Worm (Caenorhabditis elegans) whole organism, young adult: Measurements from ENCODE around the gene prk-1.
A peak's percentile ranks its signal among the peaks of the same experiment; 100 is the strongest.

Experiments used
- B0035.1 ChIP-seq: sonication (generic microtip); optimal IDR thresholded peaks from 2 replicates; lab custom pipeline; 2016; ENCODE audit warnings: missing genetic modification characterization, mild to moderate bottlenecking, missing compliant biosample characterization, missing genotype, missing genetic modification reagents
- B0261.1 ChIP-seq: sonication (generic microtip); optimal IDR thresholded peaks from 2 replicates; lab custom pipeline; 2016; ENCODE audit warnings: mild to moderate bottlenecking, missing genetic modification characterization, moderate library complexity, missing compliant biosample characterization
- C06A6.2 ChIP-seq: fragments of 200-800 bp; sonication (Bioruptor generic); conservative IDR thresholded peaks from 2 replicates; pipeline ENCODE4 v1.3.6; 2022; ENCODE audit warnings: missing genetic modification characterization, missing compliant biosample characterization
- C17E4.6 ChIP-seq: fragments of 200-800 bp; sonication (Bioruptor generic); IDR thresholded peaks from 2 replicates; pipeline ENCODE4 v1.3.6; 2022; ENCODE audit warnings: missing genetic modification reagents, missing genetic modification characterization, missing compliant biosample characterization
- D2030.7 ChIP-seq: fragments of 200-800 bp; sonication (Bioruptor generic); IDR thresholded peaks from 2 replicates; pipeline ENCODE4 v1.3.6; 2022; ENCODE audit warnings: missing genetic modification reagents, missing genetic modification characterization, missing compliant biosample characterization
- F22D6.2 ChIP-seq: sonication (generic microtip); optimal IDR thresholded peaks from 2 replicates; lab custom pipeline; 2016; ENCODE audit warnings: mild to moderate bottlenecking, missing genetic modification characterization, missing compliant biosample characterization
- F57A8.1 ChIP-seq: fragments of 200-800 bp; sonication (Bioruptor generic); optimal IDR thresholded peaks from 2 replicates; lab custom pipeline; 2018; ENCODE audit warnings: mild to moderate bottlenecking, missing genetic modification characterization, moderate library complexity, missing compliant biosample characterization
- F57C9.4 ChIP-seq: sonication (generic microtip); optimal IDR thresholded peaks from 2 replicates; lab custom pipeline; 2017; ENCODE audit warnings: mild to moderate bottlenecking, missing genetic modification characterization, missing compliant biosample characterization
- K12H6.12 ChIP-seq: fragments of 200-800 bp; sonication (Bioruptor generic); optimal IDR thresholded peaks from 2 replicates; lab custom pipeline; 2018; ENCODE audit warnings: mild to moderate bottlenecking, missing genetic modification characterization, missing compliant biosample characterization
- Y53G8AR.9 ChIP-seq: fragments of 200-800 bp; sonication (Bioruptor generic); conservative IDR thresholded peaks from 2 replicates; pipeline ENCODE4 v1.3.6; 2022; ENCODE audit warnings: missing genetic modification reagents, missing genetic modification characterization, missing compliant biosample characterization
- Y79H2A.3 ChIP-seq: fragments of 200-800 bp; sonication (Bioruptor generic); conservative IDR thresholded peaks from 2 replicates; pipeline ENCODE4 v1.3.6; 2022; ENCODE audit warnings: missing genetic modification reagents, missing genetic modification characterization, missing compliant biosample characterization
- Y95B8A.8 ChIP-seq: fragments of 200-800 bp; sonication (Bioruptor generic); IDR thresholded peaks from 2 replicates; pipeline ENCODE4 v1.3.6; 2022; ENCODE audit warnings: missing genetic modification reagents, missing genetic modification characterization, missing compliant biosample characterization
- ZK185.1 ChIP-seq: sonication (generic microtip); optimal IDR thresholded peaks from 2 replicates; lab custom pipeline; 2016; ENCODE audit warnings: mild to moderate bottlenecking, missing genetic modification characterization, missing compliant biosample characterization; ENCODE audit not compliant: poor library complexity, severe bottlenecking
- akir-1 ChIP-seq: fragments of 200-800 bp; sonication (Bioruptor generic); optimal IDR thresholded peaks from 2 replicates; lab custom pipeline; 2018; ENCODE audit warnings: mild to moderate bottlenecking, missing genetic modification characterization, moderate library complexity, missing compliant biosample characterization
- aptf-2 ChIP-seq: fragments of 200-800 bp; sonication (Bioruptor generic); conservative IDR thresholded peaks from 2 replicates; pipeline ENCODE4 v1.3.6; 2022; ENCODE audit warnings: missing genetic modification reagents, missing genetic modification characterization, missing compliant biosample characterization
- athp-1 ChIP-seq: sonication (generic microtip); optimal IDR thresholded peaks from 2 replicates; lab custom pipeline; 2017; ENCODE audit warnings: mild to moderate bottlenecking, missing genetic modification characterization, missing compliant biosample characterization
- attf-5 ChIP-seq: fragments of 200-800 bp; sonication (Bioruptor generic); optimal IDR thresholded peaks from 2 replicates; lab custom pipeline; 2018; ENCODE audit warnings: mild to moderate bottlenecking, missing genetic modification characterization, missing compliant biosample characterization
- bed-2 ChIP-seq: fragments of 200-800 bp; sonication (Bioruptor generic); IDR thresholded peaks from 2 replicates; pipeline ENCODE4 v1.3.6; 2022; ENCODE audit warnings: missing genetic modification reagents, missing genetic modification characterization, missing compliant biosample characterization
- cebp-2 ChIP-seq: fragments of 200-800 bp; sonication (Bioruptor generic); IDR thresholded peaks from 2 replicates; pipeline ENCODE4 v1.3.6; 2022; ENCODE audit warnings: missing genetic modification characterization, missing compliant biosample characterization
- ceh-27 ChIP-seq: fragments of 200-800 bp; sonication (Bioruptor generic); optimal IDR thresholded peaks from 2 replicates; lab custom pipeline; 2018; ENCODE audit warnings: mild to moderate bottlenecking, missing genetic modification characterization, moderate library complexity, missing compliant biosample characterization
- ceh-79 ChIP-seq: sonication (generic microtip); optimal IDR thresholded peaks from 2 replicates; lab custom pipeline; 2017; ENCODE audit warnings: mild to moderate bottlenecking, missing genetic modification characterization, missing compliant biosample characterization
- die-1 ChIP-seq: sonication (generic microtip); optimal IDR thresholded peaks from 2 replicates; lab custom pipeline; 2016; ENCODE audit warnings: missing genotype, mild to moderate bottlenecking, missing genetic modification characterization, missing compliant biosample characterization
- dox-1 ChIP-seq: fragments of 200-800 bp; sonication (Bioruptor generic); IDR thresholded peaks from 2 replicates; pipeline ENCODE4 v1.3.6; 2022; ENCODE audit warnings: missing genetic modification reagents, missing genetic modification characterization, missing compliant biosample characterization
- dpff-1 ChIP-seq: sonication (generic microtip); optimal IDR thresholded peaks from 2 replicates; lab custom pipeline; 2017; ENCODE audit warnings: mild to moderate bottlenecking, missing genetic modification characterization, missing compliant biosample characterization
- fkh-3 ChIP-seq: sonication (generic microtip); optimal IDR thresholded peaks from 2 replicates; lab custom pipeline; 2016; ENCODE audit warnings: mild to moderate bottlenecking, missing genetic modification characterization, missing compliant biosample characterization
- gei-17 ChIP-seq: fragments of 200-800 bp; sonication (Bioruptor generic); optimal IDR thresholded peaks from 2 replicates; lab custom pipeline; 2018; ENCODE audit warnings: mild to moderate bottlenecking, missing genetic modification characterization, missing compliant biosample characterization
- him-1 ChIP-seq: sonication (generic microtip); optimal IDR thresholded peaks from 2 replicates; lab custom pipeline; 2016; ENCODE audit warnings: missing genotype, missing genetic modification reagents, missing genetic modification characterization, missing compliant biosample characterization
- let-526 ChIP-seq: fragments of 200-800 bp; sonication (Bioruptor generic); IDR thresholded peaks from 2 replicates; pipeline ENCODE4 v1.3.6; 2022; ENCODE audit warnings: missing genetic modification reagents, missing genetic modification characterization, missing compliant biosample characterization
- lin-26 ChIP-seq: fragments of 200-800 bp; sonication (Bioruptor generic); IDR thresholded peaks from 2 replicates; pipeline ENCODE4 v1.3.6; 2022; ENCODE audit warnings: missing genetic modification reagents, missing genetic modification characterization, missing compliant biosample characterization
- lir-1 ChIP-seq: fragments of 200-800 bp; sonication (Bioruptor generic); conservative IDR thresholded peaks from 2 replicates; pipeline ENCODE4 v1.3.6; 2022; ENCODE audit warnings: missing genetic modification reagents, missing genetic modification characterization, missing compliant biosample characterization
- lsy-27 ChIP-seq: sonication (generic microtip); optimal IDR thresholded peaks from 2 replicates; lab custom pipeline; 2017; ENCODE audit warnings: missing genetic modification characterization, mild to moderate bottlenecking, missing compliant biosample characterization, antibody characterized with exemption, missing genotype, borderline replicate concordance; ENCODE audit not compliant: insufficient read depth
- madf-10 ChIP-seq: sonication (generic microtip); optimal IDR thresholded peaks from 2 replicates; lab custom pipeline; 2016; ENCODE audit warnings: mild to moderate bottlenecking, missing genetic modification characterization, missing compliant biosample characterization
- madf-3 ChIP-seq: fragments of 200-800 bp; sonication (Bioruptor generic); IDR thresholded peaks from 2 replicates; pipeline ENCODE4 v1.3.6; 2022; ENCODE audit warnings: missing genetic modification reagents, missing genetic modification characterization, missing compliant biosample characterization
- madf-8 ChIP-seq: fragments of 200-800 bp; sonication (Bioruptor generic); conservative IDR thresholded peaks from 2 replicates; pipeline ENCODE4 v1.3.6; 2022; ENCODE audit warnings: missing genetic modification reagents, missing genetic modification characterization, missing compliant biosample characterization
- mel-28 ChIP-seq: sonication (generic microtip); optimal IDR thresholded peaks from 2 replicates; lab custom pipeline; 2016; ENCODE audit warnings: borderline replicate concordance, mild to moderate bottlenecking, missing genetic modification characterization, missing compliant biosample characterization
- nfya-2 ChIP-seq: fragments of 200-800 bp; sonication (Bioruptor generic); IDR thresholded peaks from 2 replicates; pipeline ENCODE4 v1.3.6; 2022; ENCODE audit warnings: missing genetic modification reagents, missing genetic modification characterization, missing compliant biosample characterization
- nfyb-1 ChIP-seq: fragments of 200-800 bp; sonication (Bioruptor generic); IDR thresholded peaks from 2 replicates; pipeline ENCODE4 v1.3.6; 2022; ENCODE audit warnings: missing genetic modification reagents, missing genetic modification characterization, missing compliant biosample characterization
- pha-4 ChIP-seq: fragments of 150-350 bp; sonication (generic microtip); optimal IDR thresholded peaks from 2 replicates; lab custom pipeline; 2014; ENCODE audit warnings: missing biosample characterization, missing genetic modification reagents, missing genetic modification characterization
- sdz-38 ChIP-seq: sonication (generic microtip); optimal IDR thresholded peaks from 2 replicates; lab custom pipeline; 2016; ENCODE audit warnings: missing genotype, missing genetic modification characterization, missing compliant biosample characterization
- sea-2 ChIP-seq: fragments of 200-800 bp; sonication (Bioruptor generic); IDR thresholded peaks from 2 replicates; pipeline ENCODE4 v1.3.6; 2022; ENCODE audit warnings: missing genetic modification characterization, missing compliant biosample characterization
- snpc-1.1 ChIP-seq: sonication (generic microtip); optimal IDR thresholded peaks from 2 replicates; lab custom pipeline; 2017; ENCODE audit warnings: missing genetic modification characterization, mild to moderate bottlenecking, missing compliant biosample characterization, antibody characterized with exemption, moderate library complexity, missing genotype, missing genetic modification reagents; ENCODE audit not compliant: insufficient read depth
- snpc-1.3 ChIP-seq: sonication (generic microtip); optimal IDR thresholded peaks from 2 replicates; lab custom pipeline; 2017; ENCODE audit warnings: missing genetic modification characterization, mild to moderate bottlenecking, missing compliant biosample characterization, antibody characterized with exemption, moderate library complexity, missing genotype, missing genetic modification reagents; ENCODE audit not compliant: insufficient read depth
- somi-1 ChIP-seq: fragments of 200-800 bp; sonication (Bioruptor generic); optimal IDR thresholded peaks from 2 replicates; lab custom pipeline; 2018; ENCODE audit warnings: mild to moderate bottlenecking, missing genetic modification characterization, missing compliant biosample characterization
- unc-130 ChIP-seq: sonication (generic microtip); optimal IDR thresholded peaks from 2 replicates; lab custom pipeline; 2016; ENCODE audit warnings: missing genetic modification reagents, missing genetic modification characterization, missing compliant biosample characterization
- unc-62 ChIP-seq: fragments of 150-350 bp; optimal IDR thresholded peaks from 2 replicates; lab custom pipeline; 2014; ENCODE audit warnings: missing biosample characterization, missing genetic modification reagents, missing genetic modification characterization
- xnd-1 ChIP-seq: sonication (generic microtip); optimal IDR thresholded peaks from 2 replicates; lab custom pipeline; 2016; ENCODE audit warnings: missing genotype, missing genetic modification reagents, missing genetic modification characterization, missing compliant biosample characterization
- ztf-26 ChIP-seq: sonication (generic microtip); optimal IDR thresholded peaks from 2 replicates; lab custom pipeline; 2017; ENCODE audit warnings: missing genetic modification characterization, missing compliant biosample characterization

Gene prk-1

DNA sequence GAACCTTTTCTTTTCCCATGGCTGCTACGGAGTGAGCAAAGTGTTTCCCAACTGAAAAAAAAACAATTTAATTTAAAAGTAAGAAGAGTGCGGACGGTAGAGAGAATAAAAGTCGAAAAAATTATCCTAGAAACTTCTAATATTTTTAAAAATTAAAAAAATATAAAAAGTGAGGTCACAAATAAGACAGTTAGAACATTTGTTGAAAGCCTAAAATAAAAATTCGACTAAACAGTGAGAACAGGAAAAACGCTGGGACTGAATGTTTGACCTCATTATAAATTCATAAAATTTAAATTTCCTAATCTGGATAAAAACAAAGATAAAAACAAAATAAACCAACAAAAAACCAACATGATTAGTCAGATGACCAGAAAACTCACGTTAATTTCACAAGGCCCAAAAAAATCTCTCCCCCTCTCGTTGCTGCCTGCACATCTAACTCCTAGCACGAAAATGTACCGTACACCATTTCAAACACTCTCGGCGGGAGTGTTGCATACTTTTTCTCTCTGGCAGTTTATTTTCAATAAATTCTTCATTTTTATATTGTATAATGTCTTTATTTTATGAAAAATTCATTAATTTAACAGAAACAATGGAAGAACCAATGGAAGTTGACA lies 18.2 kb upstream of the prk-1 start, which contains the start of the genes eef-1A.1 and rfc-4:
TSS of gene eef-1A.1 (minus strand) at position 51 of the 623 bp plus-strand sequence.
TSS of gene rfc-4 (plus strand) at position 592 of the 623 bp plus-strand sequence.
- peak; percentile 11; the same call in 1 of the 2 replicates for TF ChIP-seq lin-26 (GFP tag; lab: Robert Waterston, UW)
- TF ChIP-seq F57C9.4 (tag; lab: Kevin White, UChicago): no peak
- no peak for TF ChIP-seq akir-1 (GFP tag; lab: Kevin White, UChicago)
- TF ChIP-seq mel-28: no peak
- TF ChIP-seq madf-8: peak; percentile 66
- TF ChIP-seq C17E4.6 (GFP tag; lab: Robert Waterston, UW): 0 out of 2 replicates have a peak, but pooled peaks have one; percentile 25
- no peak for TF ChIP-seq sea-2
- no peak for TF ChIP-seq fkh-3
- peak; percentile 82 for TF ChIP-seq ztf-26 (tag; lab: Kevin White, UChicago)
- peak; percentile 94 for TF ChIP-seq madf-3 (GFP tag; lab: Robert Waterston, UW)
- TF ChIP-seq bed-2 (GFP tag; lab: Robert Waterston, UW): no peak
- peak; percentile 60 for TF ChIP-seq him-1 (tag; lab: Kevin White, UChicago)
- no peak for TF ChIP-seq Y79H2A.3 (GFP tag; lab: Robert Waterston, UW)
- TF ChIP-seq B0035.1 (tag; lab: Kevin White, UChicago): peak; percentile 52
- peak; percentile 97 for TF ChIP-seq attf-5
- TF ChIP-seq D2030.7 (GFP tag; lab: Robert Waterston, UW): peak; percentile 84
- peak; percentile 71; the same call in 1 of the 2 replicates for TF ChIP-seq let-526 (GFP tag; lab: Robert Waterston, UW)
- peak; percentile 60 for TF ChIP-seq lsy-27 (tag; lab: Kevin White, UChicago)
- peak; percentile 81 for TF ChIP-seq lir-1 (GFP tag; lab: Robert Waterston, UW)
- peak; percentile 70; the same call in 1 of the 2 replicates for TF ChIP-seq Y95B8A.8 (GFP tag; lab: Robert Waterston, UW)
- TF ChIP-seq xnd-1 (tag; lab: Kevin White, UChicago): peak; percentile 47
- TF ChIP-seq madf-10: peak; percentile 68
- peak; percentile 58 for TF ChIP-seq gei-17
- TF ChIP-seq dpff-1 (tag; lab: Kevin White, UChicago): no peak
- peak; percentile 72 for TF ChIP-seq C06A6.2 (GFP tag; lab: Robert Waterston, UW)
- TF ChIP-seq B0261.1 (tag; lab: Kevin White, UChicago): peak; percentile 15
- TF ChIP-seq snpc-1.1 (tag; lab: Kevin White, UChicago): peak; percentile 61
- TF ChIP-seq ZK185.1: peak; percentile 92
- TF ChIP-seq unc-130 (GFP tag; lab: Kevin White, UChicago): peak; percentile 67
- peak; percentile 51 for TF ChIP-seq athp-1 (tag; lab: Kevin White, UChicago)
- peak; percentile 55 for TF ChIP-seq F22D6.2 (tag; lab: Kevin White, UChicago)
- peak; percentile 72 for TF ChIP-seq somi-1 (GFP tag; lab: Kevin White, UChicago)
- TF ChIP-seq ceh-79 (tag; lab: Kevin White, UChicago): no peak
- TF ChIP-seq dox-1: peak; percentile 93
- no peak for TF ChIP-seq F57A8.1 (GFP tag; lab: Kevin White, UChicago)
- peak; percentile 93 for TF ChIP-seq pha-4 (tag; lab: Kevin White, UChicago)
- TF ChIP-seq sdz-38 (tag; lab: Kevin White, UChicago): no peak
- no peak for TF ChIP-seq nfya-2 (GFP tag; lab: Robert Waterston, UW)
- no peak for TF ChIP-seq unc-62 (GFP tag; lab: Kevin White, UChicago)
- no peak for TF ChIP-seq aptf-2 (GFP tag; lab: Robert Waterston, UW)
- TF ChIP-seq snpc-1.3 (tag; lab: Kevin White, UChicago): peak; percentile 95
- no peak for TF ChIP-seq cebp-2
- peak; percentile 18 for TF ChIP-seq die-1 (tag; lab: Kevin White, UChicago)
- peak; percentile 94 for TF ChIP-seq nfyb-1
- TF ChIP-seq ceh-27 (GFP tag; lab: Kevin White, UChicago): peak; percentile 96
- peak; percentile 81 for TF ChIP-seq Y53G8AR.9 (GFP tag; lab: Robert Waterston, UW)
- TF ChIP-seq K12H6.12: peak; percentile 93
